Worm (Caenorhabditis elegans): ENCODE results near the gene F35H8.12.

The F35H8.12 gene

DNA sequence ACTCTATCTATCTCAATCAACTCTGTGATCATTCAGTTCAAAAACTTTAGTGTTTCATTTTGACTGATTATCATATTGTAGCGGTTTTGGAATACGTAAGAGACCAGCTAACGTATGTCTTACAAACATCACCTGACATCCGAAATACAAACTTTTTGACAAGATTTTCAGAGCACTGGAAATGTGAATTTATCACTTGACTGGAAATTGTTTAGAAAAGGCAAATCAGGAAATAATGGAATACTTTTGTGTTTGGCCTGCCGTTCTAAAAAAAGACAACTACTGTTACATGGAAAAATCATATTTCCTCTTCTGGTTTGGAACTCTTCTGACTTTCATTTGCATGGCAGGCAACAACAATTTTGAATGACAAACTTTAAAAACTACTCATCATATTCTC is at the start of gene F35H8.12:
F35H8.12 (plus strand) TSS at position 301 of the 400 bp plus-strand sequence.
- TF ChIP-seq R02D3.7 (tag; optimal IDR thresholded peaks at IDR 0.05) = no peak
- no peak for TF ChIP-seq snpc-4 (tag; optimal IDR thresholded peaks at IDR 0.05)
- TF ChIP-seq nhr-28 (tag; optimal IDR thresholded peaks at IDR 0.05) = no peak
- no peak for TF ChIP-seq sea-2 (GFP tag; optimal IDR thresholded peaks at IDR 0.05)
- no peak for TF ChIP-seq mdl-1 (tag; optimal IDR thresholded peaks at IDR 0.05)
- no peak for TF ChIP-seq lin-39 (tag; optimal IDR thresholded peaks at IDR 0.05)
- TF ChIP-seq nhr-11 (tag; optimal IDR thresholded peaks at IDR 0.05) = no peak
- no peak for TF ChIP-seq zag-1 (tag; optimal IDR thresholded peaks at IDR 0.05)
- TF ChIP-seq fkh-2 (tag; optimal IDR thresholded peaks at IDR 0.05) = no peak
- no peak for TF ChIP-seq ztf-11 (tag; optimal IDR thresholded peaks at IDR 0.05)
- no peak for TF ChIP-seq nhr-67 (tag; optimal IDR thresholded peaks at IDR 0.05)
- no peak for TF ChIP-seq fkh-10 (GFP tag; optimal IDR thresholded peaks at IDR 0.05)
- TF ChIP-seq lin-15B (tag; optimal IDR thresholded peaks at IDR 0.05) = no peak
- no peak for TF ChIP-seq nhr-77 (tag; optimal IDR thresholded peaks at IDR 0.05)

DNA sequence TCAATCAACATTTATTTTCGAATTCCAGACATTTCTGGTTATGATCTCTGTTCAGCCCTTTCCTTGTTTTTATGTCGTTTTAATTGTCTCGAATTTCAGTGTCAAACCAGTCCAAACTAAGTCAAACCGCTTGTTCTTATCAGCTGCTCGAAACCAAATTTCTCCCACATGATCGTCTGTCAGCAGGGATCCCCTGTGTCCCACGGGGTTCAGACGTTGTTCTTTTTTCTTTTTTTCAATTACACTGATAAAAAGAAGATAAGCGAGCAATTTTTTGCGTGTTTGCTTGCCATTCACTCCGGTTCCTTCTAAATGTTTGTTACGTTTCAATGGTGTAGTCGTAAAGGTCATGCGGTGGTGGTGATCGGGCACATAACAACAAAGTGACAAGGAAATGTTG is 49.7 kb upstream of the F35H8.12 start:
- TF ChIP-seq nhr-12 (tag; optimal IDR thresholded peaks at IDR 0.05) (no peak), pha-4 (tag; optimal IDR thresholded peaks at IDR 0.05) (peak; percentile 68), ZK546.5 (tag; optimal IDR thresholded peaks at IDR 0.05) (no peak), hmg-11 (tag; optimal IDR thresholded peaks at IDR 0.05) (no peak), jun-1 (tag; optimal IDR thresholded peaks at IDR 0.05) (peak; percentile 78), elt-2 (tag; optimal IDR thresholded peaks at IDR 0.05) (peak; percentile 98), pqm-1 (tag; optimal IDR thresholded peaks at IDR 0.05) (peak; percentile 78)

DNA sequence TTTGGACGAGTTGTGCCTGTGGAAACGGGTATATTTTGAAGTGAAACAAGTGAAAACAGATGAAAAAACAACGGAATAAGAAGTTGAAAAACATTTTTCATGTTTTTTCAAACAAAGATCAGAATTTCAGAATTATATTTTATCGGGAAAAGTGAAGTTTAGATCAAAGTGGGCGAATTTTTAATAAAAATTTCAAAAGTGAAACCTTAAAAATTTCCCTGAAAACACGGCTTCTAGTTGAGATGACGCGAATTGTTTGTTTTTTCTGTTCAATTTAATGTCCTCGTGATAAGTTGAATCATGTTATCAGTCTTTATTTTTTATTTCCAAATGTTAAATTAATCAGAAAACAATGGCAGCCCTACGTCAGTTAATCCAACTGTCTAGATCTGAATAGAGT is 44.5 kb upstream of the F35H8.12 start, which contains the start of gene gcy-3:
gcy-3 (minus strand) TSS at position 101 of the 400 bp plus-strand sequence.
- TF ChIP-seq tbx-2 (tag; optimal IDR thresholded peaks at IDR 0.05) (no peak), egl-5 (tag; optimal IDR thresholded peaks at IDR 0.05) (no peak), skn-1 (tag; optimal IDR thresholded peaks at IDR 0.05) (no peak), pqm-1 (tag; optimal IDR thresholded peaks at IDR 0.05) (no peak)

DNA sequence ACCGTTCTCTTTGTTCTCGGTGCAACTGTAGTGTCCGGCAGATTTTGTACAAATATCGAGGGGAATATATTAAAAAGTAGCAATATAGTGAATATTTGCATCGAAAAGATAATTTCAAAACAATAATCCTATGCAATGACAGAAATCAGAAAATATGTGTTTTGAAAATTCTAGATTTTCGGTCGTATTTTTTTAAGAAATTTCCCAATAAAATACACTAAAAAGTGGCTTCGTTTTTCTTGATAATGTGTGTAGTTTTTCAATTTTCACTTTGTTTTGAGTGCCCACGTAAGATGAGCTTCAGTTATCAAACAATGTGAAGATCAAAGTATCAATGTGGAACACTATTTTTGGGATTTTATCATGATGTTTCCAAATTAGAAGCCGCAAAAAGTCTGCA is 34.8 kb upstream of the F35H8.12 start, which contains the start of gene gcy-1:
gcy-1 (minus strand) TSS at position 101 of the 400 bp plus-strand sequence.
- no peak for TF ChIP-seq aly-2 (tag; optimal IDR thresholded peaks at IDR 0.05)
- TF ChIP-seq nhr-237 (tag; optimal IDR thresholded peaks at IDR 0.05) = no peak
- TF ChIP-seq egl-5 (tag; optimal IDR thresholded peaks at IDR 0.05) = no peak
- no peak for TF ChIP-seq lin-39 (tag; optimal IDR thresholded peaks at IDR 0.05)
- TF ChIP-seq pha-4 (tag; optimal IDR thresholded peaks at IDR 0.05) = no peak
- TF ChIP-seq elt-2 (tag; optimal IDR thresholded peaks at IDR 0.05) = no peak
- no peak for TF ChIP-seq ZK546.5 (tag; optimal IDR thresholded peaks at IDR 0.05)
- TF ChIP-seq skn-1 (tag; optimal IDR thresholded peaks at IDR 0.05) = no peak
- no peak for TF ChIP-seq nfya-1 (tag; optimal IDR thresholded peaks at IDR 0.05; ENCODE audit: insufficient read depth)
- TF ChIP-seq fkh-10 (GFP tag; optimal IDR thresholded peaks at IDR 0.05) = no peak
- no peak for TF ChIP-seq elt-3 (tag; optimal IDR thresholded peaks at IDR 0.05)
- TF ChIP-seq mdl-1 (tag; optimal IDR thresholded peaks at IDR 0.05) = no peak
- no peak for TF ChIP-seq nhr-25 (tag; optimal IDR thresholded peaks at IDR 0.05)
- TF ChIP-seq nhr-43 (tag; optimal IDR thresholded peaks at IDR 0.05; ENCODE audit: poor library complexity, severe bottlenecking) = no peak
- no peak for TF ChIP-seq hmg-11 (tag; optimal IDR thresholded peaks at IDR 0.05)
- no peak for TF ChIP-seq jun-1 (tag; optimal IDR thresholded peaks at IDR 0.05)

DNA sequence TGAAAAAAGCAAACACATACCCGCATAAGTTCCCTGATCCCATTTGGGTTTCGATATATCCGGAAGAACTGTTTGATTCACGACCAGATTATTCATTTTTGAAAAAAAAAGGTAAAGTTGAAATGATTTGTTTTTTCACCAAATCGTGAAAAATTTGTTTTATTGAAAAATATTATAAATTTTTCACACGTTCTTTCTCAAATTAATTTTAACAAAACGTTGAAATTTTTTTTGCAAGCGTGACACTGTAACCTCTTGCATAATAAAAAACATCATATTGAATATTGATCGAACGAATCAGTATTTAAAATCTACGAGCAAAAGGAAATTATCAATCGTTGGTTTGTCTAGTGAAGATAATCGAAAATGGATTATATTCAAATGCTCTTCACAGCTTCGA is 32.9 kb upstream of the F35H8.12 start, which contains the start of the genes sfxn-1.1 and AH6.3:
sfxn-1.1 (minus strand) TSS at position 101 of the 400 bp plus-strand sequence.
AH6.3 (plus strand) TSS at position 275 of the 400 bp plus-strand sequence.
- no peak for TF ChIP-seq elt-3 (tag; optimal IDR thresholded peaks at IDR 0.05)
- no peak for TF ChIP-seq nhr-77 (tag; optimal IDR thresholded peaks at IDR 0.05)
- TF ChIP-seq ceh-82 (tag; optimal IDR thresholded peaks at IDR 0.05) = no peak
- no peak for TF ChIP-seq ceh-16 (tag; optimal IDR thresholded peaks at IDR 0.05)
- TF ChIP-seq eor-1 (tag; optimal IDR thresholded peaks at IDR 0.05) = no peak
- no peak for TF ChIP-seq pqm-1 (tag; optimal IDR thresholded peaks at IDR 0.05)
- TF ChIP-seq unc-39 (tag; optimal IDR thresholded peaks at IDR 0.05) = no peak
- TF ChIP-seq nhr-67 (tag; optimal IDR thresholded peaks at IDR 0.05) = no peak
- no peak for TF ChIP-seq fkh-10 (GFP tag; optimal IDR thresholded peaks at IDR 0.05)
